Fruit fly (Drosophila melanogaster): Measurements from ENCODE around the gene CG31221.
A peak's percentile ranks its signal among the peaks of the same experiment; 100 is the strongest.

Gene CG31221

dm6 chr3R:19370693-19371092 lies 41.8 kb upstream of the CG31221 start (continued):
- TF ChIP-seq Antp (GFP tag; optimal IDR thresholded peaks at IDR 0.05) (no peak), CG14014 (GFP tag; IDR thresholded peaks at IDR 0.05) (no peak), Meics (GFP tag; optimal IDR thresholded peaks at IDR 0.05) (no peak), tll (GFP tag; optimal IDR thresholded peaks at IDR 0.05) (no peak), CG7372 (GFP tag; IDR thresholded peaks at IDR 0.05) (no peak), Blimp-1 (GFP tag; optimal IDR thresholded peaks at IDR 0.05) (peak; percentile 6), Jarid2 (GFP tag; optimal IDR thresholded peaks at IDR 0.05) (no peak), seq (GFP tag; IDR thresholded peaks at IDR 0.05) (no peak), crp (GFP tag; optimal IDR thresholded peaks at IDR 0.05) (no peak), Spps (tag; optimal IDR thresholded peaks at IDR 0.05) (no peak), gsb-n (tag; optimal IDR thresholded peaks at IDR 0.05) (no peak), Ada2b (GFP tag; IDR thresholded peaks at IDR 0.05) (no peak), CG17829 (tag; optimal IDR thresholded peaks at IDR 0.05) (peak; percentile 25), pum (GFP tag; optimal IDR thresholded peaks at IDR 0.05) (no peak), CG10979 (tag; optimal IDR thresholded peaks at IDR 0.05) (peak; percentile 62), Hey (tag; optimal IDR thresholded peaks at IDR 0.05) (no peak), abd-A (tag; optimal IDR thresholded peaks at IDR 0.05) (no peak), gcm (GFP tag; optimal IDR thresholded peaks at IDR 0.05) (no peak)

- TF ChIP-seq ATbp (GFP tag; optimal IDR thresholded peaks at IDR 0.05) = no peak
- TF ChIP-seq CG17912 (GFP tag; optimal IDR thresholded peaks at IDR 0.05) = no peak
- TF ChIP-seq Atf3 (GFP tag; optimal IDR thresholded peaks at IDR 0.05) = no peak
- TF ChIP-seq CG33213 (GFP tag; optimal IDR thresholded peaks at IDR 0.05) = no peak
Observed at dm6 chr3R:19374689-19375088, 37.8 kb upstream of the CG31221 start, which contains the start of gene CG3581. Gene CG3581, minus strand, starts transcription at chr3R:19374789.

- TF ChIP-seq NFAT (GFP tag; IDR thresholded peaks at IDR 0.05) (no peak), CG1529 (GFP tag; optimal IDR thresholded peaks at IDR 0.05) (no peak), ac (GFP tag; optimal IDR thresholded peaks at IDR 0.05) (no peak), tll (GFP tag; optimal IDR thresholded peaks at IDR 0.05) (no peak), schlank (tag; optimal IDR thresholded peaks at IDR 0.05) (no peak), CG8089 (GFP tag; optimal IDR thresholded peaks at IDR 0.05) (no peak), CG3407 (GFP tag; optimal IDR thresholded peaks at IDR 0.05) (no peak), ab (GFP tag; optimal IDR thresholded peaks at IDR 0.05) (no peak), Pdp1 (GFP tag; optimal IDR thresholded peaks at IDR 0.05) (no peak), CG12236 (GFP tag; optimal IDR thresholded peaks at IDR 0.05) (no peak), CG7556 (GFP tag; optimal IDR thresholded peaks at IDR 0.05) (no peak), Rx (GFP tag; IDR thresholded peaks at IDR 0.05) (no peak), Spps (tag; optimal IDR thresholded peaks at IDR 0.05) (no peak), CG8388 (GFP tag; optimal IDR thresholded peaks at IDR 0.05) (no peak), Myb (GFP tag; optimal IDR thresholded peaks at IDR 0.05) (no peak), Dip2 (GFP tag; IDR thresholded peaks at IDR 0.05) (no peak)
Observed at dm6 chr3R:19375923-19376322, 36.6 kb upstream of the CG31221 start, which contains the start of gene CG31404. Gene CG31404, minus strand, starts transcription at chr3R:19376023.

- no peak for TF ChIP-seq GATAe (GFP tag; conservative IDR thresholded peaks at IDR 0.05)
- no peak for TF ChIP-seq CG17361 (GFP tag; IDR thresholded peaks at IDR 0.05)
- no peak for TF ChIP-seq dpn (GFP tag; optimal IDR thresholded peaks at IDR 0.05)
Observed at dm6 chr3R:19377125-19377524, 35.4 kb upstream of the CG31221 start, which contains the start of gene CG31245. Gene CG31245, minus strand, starts transcription at chr3R:19377225.

Measured in whole organism, embryonic.